Fruit fly (Drosophila melanogaster): Measurements from ENCODE around the gene Rel.

dm6 chr3R:9057398-9058058, 9.8 kb upstream of the Rel start:
- TF ChIP-seq CG11247 (GFP tag; IDR thresholded peaks at IDR 0.05) (no peak), CG6254 (GFP tag; optimal IDR thresholded peaks at IDR 0.05) (peak; percentile 94), CG14667 (GFP tag; IDR thresholded peaks at IDR 0.05) (no peak), CG9932 (GFP tag; IDR thresholded peaks at IDR 0.05) (no peak), Fer1 (GFP tag; optimal IDR thresholded peaks at IDR 0.05) (peak; percentile 99), CG8089 (GFP tag; optimal IDR thresholded peaks at IDR 0.05) (peak; percentile 12), chm (GFP tag; IDR thresholded peaks at IDR 0.05) (no peak)
